Fruit fly (Drosophila melanogaster): ENCODE results near the gene Icmt.

Gene Icmt

dm6 chr3L:13017803-13018324 lies at the start of gene Icmt, which contains the start of gene mRpL20 (continued):
- no peak for TF ChIP-seq CG1832 (GFP tag; optimal IDR thresholded peaks at IDR 0.05)
- TF ChIP-seq abd-A (tag; optimal IDR thresholded peaks at IDR 0.05), result no peak
- no peak for TF ChIP-seq sima (GFP tag; optimal IDR thresholded peaks at IDR 0.05)
- peak; percentile 68 for TF ChIP-seq CG4707 (GFP tag; optimal IDR thresholded peaks at IDR 0.05)
- TF ChIP-seq CG2116 (GFP tag; optimal IDR thresholded peaks at IDR 0.05), result peak; percentile 83
- peak; percentile 97 for TF ChIP-seq CG6689 (GFP tag; IDR thresholded peaks at IDR 0.05)
- peak; percentile 97 for TF ChIP-seq wdn (GFP tag; IDR thresholded peaks at IDR 0.05)
- TF ChIP-seq CG17385 (GFP tag; optimal IDR thresholded peaks at IDR 0.05), result peak; percentile 91
- TF ChIP-seq CG10654 (GFP tag; optimal IDR thresholded peaks at IDR 0.05), result peak; percentile 76
- no peak for TF ChIP-seq CG8089 (GFP tag; optimal IDR thresholded peaks at IDR 0.05)
- TF ChIP-seq CG5953 (GFP tag; IDR thresholded peaks at IDR 0.05), result peak; percentile 79
- peak; percentile 4 for TF ChIP-seq ab (GFP tag; optimal IDR thresholded peaks at IDR 0.05)
- peak; percentile 77 for TF ChIP-seq D19A (tag; optimal IDR thresholded peaks at IDR 0.05)
- peak; percentile 86 for TF ChIP-seq ap (GFP tag; IDR thresholded peaks at IDR 0.05)
- no peak for TF ChIP-seq pfk (GFP tag; optimal IDR thresholded peaks at IDR 0.05)
- no peak for TF ChIP-seq sd (tag; optimal IDR thresholded peaks at IDR 0.05)
- TF ChIP-seq HmgD (GFP tag; optimal IDR thresholded peaks at IDR 0.05), result no peak
- no peak for TF ChIP-seq luna (GFP tag; optimal IDR thresholded peaks at IDR 0.05)
- peak; percentile 92 for TF ChIP-seq CG17829 (tag; optimal IDR thresholded peaks at IDR 0.05)
- no peak for TF ChIP-seq CG42726 (GFP tag; IDR thresholded peaks at IDR 0.05; ENCODE audit: partially characterized antibody)
- peak; percentile 80 for TF ChIP-seq bowl (GFP tag; IDR thresholded peaks at IDR 0.05)
- no peak for TF ChIP-seq Trl (optimal IDR thresholded peaks at IDR 0.05)
- peak; percentile 57 for TF ChIP-seq Trl (GFP tag; optimal IDR thresholded peaks at IDR 0.05)
- TF ChIP-seq CG4730 (GFP tag; IDR thresholded peaks at IDR 0.05), result peak; percentile 96
- peak; percentile 88 for TF ChIP-seq CG2120 (GFP tag; optimal IDR thresholded peaks at IDR 0.05)
- TF ChIP-seq danr (GFP tag; IDR thresholded peaks at IDR 0.05), result peak; percentile 83
- peak; percentile 40 for TF ChIP-seq Dp (GFP tag; optimal IDR thresholded peaks at IDR 0.05)
- peak; percentile 69 for TF ChIP-seq mam (GFP tag; optimal IDR thresholded peaks at IDR 0.05)
- peak; percentile 93 for TF ChIP-seq peb (GFP tag; IDR thresholded peaks at IDR 0.05)
- no peak for TF ChIP-seq p53 (GFP tag; optimal IDR thresholded peaks at IDR 0.05)
- peak; percentile 41 for TF ChIP-seq tx (GFP tag; optimal IDR thresholded peaks at IDR 0.05)
- peak; percentile 93 for TF ChIP-seq Oaz (GFP tag; IDR thresholded peaks at IDR 0.05)
- TF ChIP-seq ara (GFP tag; IDR thresholded peaks at IDR 0.05), result peak; percentile 96
- TF ChIP-seq tup (GFP tag; optimal IDR thresholded peaks at IDR 0.05), result peak; percentile 67
- peak; percentile 64 for TF ChIP-seq CG3065 (GFP tag; optimal IDR thresholded peaks at IDR 0.05)
- peak; percentile 73; the same call in 2 of the 3 replicates for TF ChIP-seq CG7963 (GFP tag; IDR thresholded peaks at IDR 0.05; ENCODE audit: partially characterized antibody)
- TF ChIP-seq CG12299 (tag; optimal IDR thresholded peaks at IDR 0.05), result peak; percentile 94
- TF ChIP-seq CG8290 (GFP tag; optimal IDR thresholded peaks at IDR 0.05), result peak; percentile 75
- TF ChIP-seq CG8290 (tag; optimal IDR thresholded peaks at IDR 0.05), result no peak
- peak; percentile 79 for TF ChIP-seq Asciz (GFP tag; optimal IDR thresholded peaks at IDR 0.05)
- peak; percentile 88 for TF ChIP-seq tap (tag; optimal IDR thresholded peaks at IDR 0.05)
- no peak for TF ChIP-seq grn (GFP tag; optimal IDR thresholded peaks at IDR 0.05)
- peak; percentile 75 for TF ChIP-seq CG11723 (GFP tag; optimal IDR thresholded peaks at IDR 0.05)
- peak; percentile 98 for TF ChIP-seq gem (tag; optimal IDR thresholded peaks at IDR 0.05)
- TF ChIP-seq CG9876 (GFP tag; optimal IDR thresholded peaks at IDR 0.05), result no peak
- TF ChIP-seq dmrt99B (tag; optimal IDR thresholded peaks at IDR 0.05), result peak; percentile 95
- TF ChIP-seq CG4617 (GFP tag; optimal IDR thresholded peaks at IDR 0.05; ENCODE audit: borderline replicate concordance), result peak; percentile 54
- peak in 1 of 2 experiments; percentile 45 for TF ChIP-seq chif (GFP tag; optimal IDR thresholded peaks at IDR 0.05)
- TF ChIP-seq CG15011 (GFP tag; optimal IDR thresholded peaks at IDR 0.05), result peak; percentile 69
- no peak for TF ChIP-seq usp (GFP tag; optimal IDR thresholded peaks at IDR 0.05)
- peak; percentile 74 to 97 for TF ChIP-seq bsh (GFP tag; optimal IDR thresholded peaks at IDR 0.05)
- peak; percentile 63 for TF ChIP-seq wek (GFP tag; optimal IDR thresholded peaks at IDR 0.05)

Data from whole organism, embryonic.